Fruit fly (Drosophila melanogaster): ENCODE data around the gene CG3638.

CG3638 gene

DNA sequence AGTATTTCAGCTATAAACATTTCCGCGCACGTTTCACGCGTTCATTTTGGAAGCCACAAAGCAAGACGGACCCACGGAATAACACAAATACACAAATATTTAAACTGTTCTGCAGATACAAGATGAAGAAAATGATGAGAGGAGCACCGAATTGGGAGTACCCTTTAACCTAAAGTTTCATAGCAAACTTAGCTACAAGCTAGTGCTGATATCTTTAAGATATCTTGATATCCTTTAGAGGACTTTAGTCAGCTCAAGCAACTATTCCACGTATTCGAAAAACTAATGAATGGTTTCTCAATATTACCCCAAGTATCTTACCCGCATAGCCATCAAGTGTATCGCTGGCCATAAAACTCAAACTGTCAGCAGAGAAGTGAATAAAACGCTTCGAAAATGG lies 19.6 kb upstream of the CG3638 start (continued):
- TF ChIP-seq pros (GFP tag; optimal IDR thresholded peaks at IDR 0.05): no peak
- no peak for TF ChIP-seq wor (GFP tag; IDR thresholded peaks at IDR 0.05)
- TF ChIP-seq Hr51 (GFP tag; optimal IDR thresholded peaks at IDR 0.05): peak in 1 of 2 experiments; percentile 43
- no peak for TF ChIP-seq rib (GFP tag; IDR thresholded peaks at IDR 0.05)
- no peak for TF ChIP-seq Fer2 (tag; optimal IDR thresholded peaks at IDR 0.05)
- no peak for TF ChIP-seq CG15696 (tag; optimal IDR thresholded peaks at IDR 0.05)
- peak; percentile 35 for TF ChIP-seq Sox102F (GFP tag; optimal IDR thresholded peaks at IDR 0.05)
- no peak for TF ChIP-seq CG6175 (GFP tag; IDR thresholded peaks at IDR 0.05)
- TF ChIP-seq Poxn (GFP tag; IDR thresholded peaks at IDR 0.05): no peak
- TF ChIP-seq Ptx1 (GFP tag; IDR thresholded peaks at IDR 0.05): no peak; the same call in 1 of the 2 replicates
- TF ChIP-seq Ada2b (GFP tag; IDR thresholded peaks at IDR 0.05): no peak
- TF ChIP-seq Blimp-1 (GFP tag; optimal IDR thresholded peaks at IDR 0.05): peak; percentile 3
- TF ChIP-seq CG15514 (GFP tag; optimal IDR thresholded peaks at IDR 0.05): no peak
- no peak for TF ChIP-seq CG1792 (GFP tag; optimal IDR thresholded peaks at IDR 0.05)
- TF ChIP-seq CG7357 (GFP tag; IDR thresholded peaks at IDR 0.05): peak; percentile 37; the same call in 1 of the 3 replicates
- TF ChIP-seq unpg (GFP tag; optimal IDR thresholded peaks at IDR 0.05): peak; percentile 1
- TF ChIP-seq CG6683 (GFP tag; optimal IDR thresholded peaks at IDR 0.05): no peak
- peak; percentile 34 for TF ChIP-seq CG7839 (tag; optimal IDR thresholded peaks at IDR 0.05)
- TF ChIP-seq Dad (GFP tag; optimal IDR thresholded peaks at IDR 0.05): no peak
- TF ChIP-seq Bdp1 (GFP tag; optimal IDR thresholded peaks at IDR 0.05): no peak
- no peak for TF ChIP-seq CG8281 (tag; optimal IDR thresholded peaks at IDR 0.05)
- TF ChIP-seq phol (tag; optimal IDR thresholded peaks at IDR 0.05): peak; percentile 30
- TF ChIP-seq D19B (GFP tag; optimal IDR thresholded peaks at IDR 0.05): no peak
- TF ChIP-seq CG12391 (tag; optimal IDR thresholded peaks at IDR 0.05): peak; percentile 8
- no peak for TF ChIP-seq cwo (GFP tag; optimal IDR thresholded peaks at IDR 0.05)
- TF ChIP-seq HmgZ (tag; optimal IDR thresholded peaks at IDR 0.05): no peak
- TF ChIP-seq CG15073 (GFP tag; optimal IDR thresholded peaks at IDR 0.05): no peak
- TF ChIP-seq Xbp1 (GFP tag; optimal IDR thresholded peaks at IDR 0.05): peak; percentile 8
- no peak for TF ChIP-seq vvl (GFP tag; IDR thresholded peaks at IDR 0.05)
- peak; percentile 21 for TF ChIP-seq CG1603 (tag; optimal IDR thresholded peaks at IDR 0.05)
- TF ChIP-seq lola (GFP tag; optimal IDR thresholded peaks at IDR 0.05): no peak
- TF ChIP-seq cg (GFP tag; optimal IDR thresholded peaks at IDR 0.05): no peak
- TF ChIP-seq CG14441 (GFP tag; IDR thresholded peaks at IDR 0.05): no peak
- TF ChIP-seq emc (GFP tag; optimal IDR thresholded peaks at IDR 0.05): no peak
- TF ChIP-seq exex (tag; optimal IDR thresholded peaks at IDR 0.05): no peak
- TF ChIP-seq onecut (GFP tag; IDR thresholded peaks at IDR 0.05): no peak
- peak; percentile 41 for TF ChIP-seq gem (tag; optimal IDR thresholded peaks at IDR 0.05)
- no peak for TF ChIP-seq CG6791 (GFP tag; IDR thresholded peaks at IDR 0.05; ENCODE audit: partially characterized antibody)
- TF ChIP-seq Lpt (GFP tag; optimal IDR thresholded peaks at IDR 0.05): no peak
- TF ChIP-seq CG8924 (tag; optimal IDR thresholded peaks at IDR 0.05): peak; percentile 2
- peak; percentile 23 for TF ChIP-seq CG2120 (GFP tag; optimal IDR thresholded peaks at IDR 0.05)
- no peak for TF ChIP-seq CkIIα-i1 (GFP tag; IDR thresholded peaks at IDR 0.05)
- TF ChIP-seq CG7928 (GFP tag; optimal IDR thresholded peaks at IDR 0.05): no peak
- TF ChIP-seq CG3065 (GFP tag; optimal IDR thresholded peaks at IDR 0.05): no peak
- TF ChIP-seq CG12155 (GFP tag; optimal IDR thresholded peaks at IDR 0.05): no peak
- TF ChIP-seq ind (GFP tag; optimal IDR thresholded peaks at IDR 0.05): peak; percentile 15
- no peak for TF ChIP-seq Spps (tag; optimal IDR thresholded peaks at IDR 0.05)
- no peak for TF ChIP-seq fd102C (GFP tag; optimal IDR thresholded peaks at IDR 0.05)
- TF ChIP-seq CG15479 (GFP tag; optimal IDR thresholded peaks at IDR 0.05): no peak
- TF ChIP-seq esg (GFP tag; conservative IDR thresholded peaks at IDR 0.05): no peak
- no peak for TF ChIP-seq CG3163 (GFP tag; optimal IDR thresholded peaks at IDR 0.05)

All from whole organism, embryonic.